Fruit fly (Drosophila melanogaster) whole organism, embryonic: ENCODE measurements around the gene mus201.
A peak's percentile ranks its signal among the peaks of the same experiment; 100 is the strongest.

Source experiments
- Atf3 ChIP-seq: fragments of 200-800 bp; sonication (Bioruptor generic); optimal IDR thresholded peaks from 3 replicates; lab custom pipeline; 2016; ENCODE audit warnings: missing biosample characterization, missing genetic modification characterization
- Awh ChIP-seq: fragments of 200-800 bp; sonication (Bioruptor generic); IDR thresholded peaks from 2 replicates; pipeline ENCODE4, ENCODE4 v1.3.6; 2022; ENCODE audit warnings: missing biosample characterization, missing genetic modification characterization
- Bteb2 ChIP-seq: fragments of 200-800 bp; sonication (Bioruptor generic); optimal IDR thresholded peaks from 2 replicates; lab custom pipeline; 2016; ENCODE audit warnings: missing biosample characterization, missing genetic modification characterization
- CG10267 ChIP-seq: fragments of 200-800 bp; sonication (Bioruptor generic); optimal IDR thresholded peaks from 2 replicates; lab custom pipeline; 2018; ENCODE audit warnings: missing biosample characterization, mild to moderate bottlenecking, missing genetic modification characterization, moderate library complexity
- CG11723 ChIP-seq: fragments of 200-800 bp; sonication (Bioruptor generic); optimal IDR thresholded peaks from 2 replicates; lab custom pipeline; 2017; ENCODE audit warnings: missing biosample characterization, mild to moderate bottlenecking, missing genetic modification characterization
- CG12299 ChIP-seq: fragments of 200-800 bp; sonication (Bioruptor generic); optimal IDR thresholded peaks from 2 replicates; lab custom pipeline; 2018; ENCODE audit warnings: missing biosample characterization, mild to moderate bottlenecking, missing genetic modification characterization
- CG12769 ChIP-seq: fragments of 200-800 bp; sonication (Bioruptor generic); optimal IDR thresholded peaks from 2 replicates; lab custom pipeline; 2019; ENCODE audit warnings: missing biosample characterization, mild to moderate bottlenecking, missing genetic modification characterization, moderate library complexity
- CG13287 ChIP-seq: fragments of 200-800 bp; sonication (Bioruptor generic); IDR thresholded peaks from 2 replicates; pipeline ENCODE4 v1.3.6; 2022; ENCODE audit warnings: missing biosample characterization, missing genetic modification characterization; ENCODE audit not compliant: partially characterized antibody
- CG13624 ChIP-seq: fragments of 200-800 bp; sonication (Bioruptor generic); optimal IDR thresholded peaks from 2 replicates; lab custom pipeline; 2016; ENCODE audit warnings: missing biosample characterization, missing genetic modification characterization
- CG14441 ChIP-seq: fragments of 200-800 bp; sonication (Bioruptor generic); IDR thresholded peaks from 2 replicates; pipeline ENCODE4 v1.3.6; 2022; ENCODE audit warnings: missing biosample characterization, missing genetic modification characterization
- CG15011 ChIP-seq: fragments of 200-800 bp; sonication (Bioruptor generic); optimal IDR thresholded peaks from 3 replicates; lab custom pipeline; 2018; ENCODE audit warnings: missing biosample characterization, mild to moderate bottlenecking, missing genetic modification characterization
- CG15073 ChIP-seq: fragments of 200-800 bp; sonication (Bioruptor generic); optimal IDR thresholded peaks from 2 replicates; lab custom pipeline; 2016; ENCODE audit warnings: missing biosample characterization, missing genetic modification characterization
- CG16815 ChIP-seq: fragments of 200-800 bp; sonication (Bioruptor generic); optimal IDR thresholded peaks from 3 replicates; lab custom pipeline; 2017; ENCODE audit warnings: missing biosample characterization, mild to moderate bottlenecking, missing genetic modification characterization
- CG17385 ChIP-seq: fragments of 200-800 bp; sonication (Bioruptor generic); optimal IDR thresholded peaks from 3 replicates; lab custom pipeline; 2018; ENCODE audit warnings: missing biosample characterization, mild to moderate bottlenecking, missing genetic modification characterization
- CG18764 ChIP-seq: fragments of 200-800 bp; sonication (Bioruptor generic); optimal IDR thresholded peaks from 3 replicates; lab custom pipeline; 2016; ENCODE audit warnings: missing biosample characterization, missing genetic modification characterization
- CG2129 ChIP-seq: fragments of 200-800 bp; sonication (Bioruptor generic); IDR thresholded peaks from 2 replicates; pipeline ENCODE4 v1.3.6; 2022; ENCODE audit warnings: missing biosample characterization, missing genetic modification characterization; ENCODE audit not compliant: partially characterized antibody
- CG32532 ChIP-seq: fragments of 200-800 bp; sonication (Bioruptor generic); IDR thresholded peaks from 2 replicates; pipeline ENCODE4 v1.3.6; 2022; ENCODE audit warnings: missing biosample characterization, missing genetic modification characterization
- CG33557 ChIP-seq: fragments of 200-800 bp; sonication (Bioruptor generic); optimal IDR thresholded peaks from 2 replicates; lab custom pipeline; 2019; ENCODE audit warnings: missing biosample characterization, mild to moderate bottlenecking, missing genetic modification characterization, moderate library complexity
- CG3407 ChIP-seq: fragments of 200-800 bp; sonication (Bioruptor generic); optimal IDR thresholded peaks from 2 replicates; lab custom pipeline; 2018; ENCODE audit warnings: missing biosample characterization, mild to moderate bottlenecking, missing genetic modification characterization
- CG5245 ChIP-seq: fragments of 200-800 bp; sonication (Bioruptor generic); optimal IDR thresholded peaks from 3 replicates; lab custom pipeline; 2016; ENCODE audit warnings: missing biosample characterization, missing genetic modification characterization
- CG7357 ChIP-seq: fragments of 200-800 bp; sonication (Bioruptor generic); IDR thresholded peaks from 3 replicates; pipeline ENCODE4 v1.3.6; 2022; ENCODE audit warnings: missing biosample characterization, missing genetic modification characterization
- CG8089 ChIP-seq: fragments of 200-800 bp; sonication (Bioruptor generic); optimal IDR thresholded peaks from 3 replicates; lab custom pipeline; 2016; ENCODE audit warnings: missing biosample characterization, missing genetic modification characterization
- CG9609 ChIP-seq: fragments of 200-800 bp; sonication (Bioruptor generic); optimal IDR thresholded peaks from 3 replicates; lab custom pipeline; 2016; ENCODE audit warnings: missing biosample characterization, missing genetic modification characterization
- Dip3 ChIP-seq: fragments of 200-800 bp; sonication (Bioruptor generic); optimal IDR thresholded peaks from 3 replicates; lab custom pipeline; 2016; ENCODE audit warnings: missing biosample characterization, missing genetic modification characterization
- Dref ChIP-seq: fragments of 200-800 bp; sonication (Bioruptor generic); IDR thresholded peaks from 2 replicates; pipeline ENCODE4 v1.3.6; 2022; ENCODE audit warnings: missing biosample characterization, missing genetic modification characterization
- H15 ChIP-seq: fragments of 200-800 bp; sonication (Bioruptor generic); IDR thresholded peaks from 3 replicates; pipeline ENCODE4 v1.3.6; 2022; ENCODE audit warnings: missing biosample characterization, missing genetic modification characterization
- NC2α ChIP-seq: fragments of 200-800 bp; sonication (Bioruptor generic); optimal IDR thresholded peaks from 2 replicates; lab custom pipeline; 2016; ENCODE audit warnings: missing biosample characterization, missing genetic modification characterization
- NC2β ChIP-seq: fragments of 200-800 bp; sonication (Bioruptor generic); optimal IDR thresholded peaks from 2 replicates; lab custom pipeline; 2016; ENCODE audit warnings: missing biosample characterization, missing genetic modification characterization
- Rx ChIP-seq: fragments of 200-800 bp; sonication (Bioruptor generic); IDR thresholded peaks from 2 replicates; pipeline ENCODE4 v1.3.6; 2022; ENCODE audit warnings: missing biosample characterization, missing genetic modification characterization
- Side ChIP-seq: fragments of 200-800 bp; sonication (Bioruptor generic); optimal IDR thresholded peaks from 2 replicates; lab custom pipeline; 2016; ENCODE audit warnings: missing biosample characterization, missing genetic modification characterization
- Sry-β ChIP-seq: fragments of 200-800 bp; sonication (Bioruptor generic); optimal IDR thresholded peaks from 2 replicates; lab custom pipeline; 2018; ENCODE audit warnings: missing biosample characterization, mild to moderate bottlenecking, missing genetic modification characterization, moderate library complexity
- TFAM ChIP-seq: fragments of 200-800 bp; sonication (Bioruptor generic); optimal IDR thresholded peaks from 2 replicates; lab custom pipeline; 2017; ENCODE audit warnings: missing biosample characterization, missing genetic modification characterization, inconsistent platforms
- ac ChIP-seq: fragments of 200-800 bp; sonication (Bioruptor generic); optimal IDR thresholded peaks from 3 replicates; lab custom pipeline; 2017; ENCODE audit warnings: missing biosample characterization, mild to moderate bottlenecking, missing genetic modification characterization
- az2 ChIP-seq: fragments of 200-800 bp; sonication (Bioruptor generic); optimal IDR thresholded peaks from 3 replicates; lab custom pipeline; 2016; ENCODE audit warnings: missing biosample characterization, missing genetic modification characterization
- bigmax ChIP-seq: fragments of 200-800 bp; sonication (Bioruptor generic); optimal IDR thresholded peaks from 2 replicates; lab custom pipeline; 2018; ENCODE audit warnings: missing biosample characterization, mild to moderate bottlenecking, missing genetic modification characterization
- br ChIP-seq: fragments of >200 bp; optimal IDR thresholded peaks from 2 replicates; lab custom pipeline; 2017
- eyg ChIP-seq: fragments of 200-800 bp; sonication (Bioruptor generic); optimal IDR thresholded peaks from 3 replicates; lab custom pipeline; 2016; ENCODE audit warnings: missing biosample characterization, missing genetic modification characterization
- ham ChIP-seq: fragments of 200-800 bp; sonication (Bioruptor generic); IDR thresholded peaks from 2 replicates; pipeline ENCODE4 v1.3.6; 2022; ENCODE audit warnings: missing biosample characterization, missing genetic modification characterization
- hbn ChIP-seq: fragments of 200-800 bp; sonication (Bioruptor generic); IDR thresholded peaks from 2 replicates; pipeline ENCODE4 v1.3.6; 2022; ENCODE audit warnings: missing biosample characterization, missing genetic modification characterization; ENCODE audit not compliant: partially characterized antibody
- her ChIP-seq: fragments of 200-800 bp; sonication (Bioruptor generic); optimal IDR thresholded peaks from 2 replicates; lab custom pipeline; 2016; ENCODE audit warnings: missing biosample characterization, missing genetic modification characterization
- hth ChIP-seq: fragments of >200 bp; optimal IDR thresholded peaks from 2 replicates; lab custom pipeline; 2017; ENCODE audit warnings: inconsistent platforms
- klu ChIP-seq: fragments of 200-800 bp; sonication (Bioruptor generic); IDR thresholded peaks from 2 replicates; pipeline ENCODE4 v1.3.6; 2022; ENCODE audit warnings: missing biosample characterization, missing genetic modification characterization
- luna ChIP-seq: fragments of 200-800 bp; sonication (Bioruptor generic); optimal IDR thresholded peaks from 2 replicates; lab custom pipeline; 2016; ENCODE audit warnings: missing biosample characterization, missing genetic modification characterization
- nau ChIP-seq: fragments of 200-800 bp; sonication (Bioruptor generic); optimal IDR thresholded peaks from 3 replicates; lab custom pipeline; 2017; ENCODE audit warnings: missing biosample characterization, mild to moderate bottlenecking, missing genetic modification characterization, missing genetic modification reagents
- nerfin-1 ChIP-seq: fragments of 200-800 bp; sonication (Bioruptor generic); optimal IDR thresholded peaks from 3 replicates; lab custom pipeline; 2019; ENCODE audit warnings: missing biosample characterization, mild to moderate bottlenecking, missing genetic modification characterization, moderate library complexity
- nom ChIP-seq: fragments of 200-800 bp; sonication (Bioruptor generic); optimal IDR thresholded peaks from 2 replicates; lab custom pipeline; 2017; ENCODE audit warnings: missing biosample characterization, missing genetic modification characterization, mild to moderate bottlenecking, moderate library complexity, missing genetic modification reagents
- otp ChIP-seq: fragments of 200-800 bp; sonication (Bioruptor generic); IDR thresholded peaks from 3 replicates; pipeline ENCODE4, ENCODE4 v1.3.6; 2022; ENCODE audit warnings: missing biosample characterization, missing genetic modification characterization
- ranshi ChIP-seq: fragments of 200-800 bp; sonication (Bioruptor generic); IDR thresholded peaks from 2 replicates; pipeline ENCODE4 v1.3.6; 2022; ENCODE audit warnings: missing biosample characterization, missing genetic modification characterization
- ro ChIP-seq: fragments of 200-800 bp; sonication (Bioruptor generic); IDR thresholded peaks from 2 replicates; pipeline ENCODE4 v1.3.6; 2022; ENCODE audit warnings: missing biosample characterization, missing genetic modification characterization
- sna ChIP-seq: fragments of 200-800 bp; sonication (Bioruptor generic); IDR thresholded peaks from 2 replicates; pipeline ENCODE4 v1.3.6; 2022; ENCODE audit warnings: missing biosample characterization, missing genetic modification characterization; ENCODE audit not compliant: partially characterized antibody
- ssp ChIP-seq: fragments of 200-800 bp; sonication (Bioruptor generic); IDR thresholded peaks from 2 replicates; pipeline ENCODE4 v1.3.6; 2022; ENCODE audit warnings: missing biosample characterization, missing genetic modification characterization
- tup ChIP-seq: fragments of 200-800 bp; sonication (Bioruptor generic); optimal IDR thresholded peaks from 2 replicates; lab custom pipeline; 2016; ENCODE audit warnings: missing biosample characterization, mild to moderate bottlenecking, missing genetic modification characterization, moderate library complexity

The mus201 gene

DNA sequence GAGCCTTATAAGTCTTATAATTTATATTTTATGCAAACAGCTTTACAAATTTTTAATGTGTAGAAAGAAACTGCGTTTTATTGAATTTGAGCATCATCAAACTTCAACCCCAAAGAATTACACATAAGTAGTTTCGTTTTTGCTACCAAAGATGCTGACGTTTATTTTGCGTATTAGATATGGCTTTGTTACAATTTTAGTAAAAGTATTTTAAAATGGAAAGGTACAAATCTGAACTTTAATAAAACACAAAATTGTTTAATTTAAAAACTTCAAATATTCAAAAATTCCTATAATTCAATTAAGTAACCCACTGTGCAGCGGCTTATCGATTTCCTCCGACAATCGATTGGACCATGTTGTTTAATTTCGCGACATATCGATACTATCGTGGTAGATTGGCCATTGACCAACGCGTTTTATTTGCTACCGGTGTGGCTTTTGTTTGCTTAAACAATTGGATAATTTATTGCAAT lies 26.2 kb downstream of the mus201 start, which contains the start of gene prg (continued):
- TF ChIP-seq CG13624 (GFP tag; lab: Kevin White, UChicago) (peak; percentile 66), CG8089 (GFP tag; lab: Kevin White, UChicago) (peak; percentile 35), nerfin-1 (tag; lab: Kevin White, UChicago) (peak; percentile 7), az2 (peak; percentile 54), CG17385 (GFP tag; lab: Kevin White, UChicago) (peak; percentile 66), NC2α (peak; percentile 42), CG3407 (peak; percentile 3), tup (GFP tag; lab: Kevin White, UChicago) (peak; percentile 16), luna (GFP tag; lab: Kevin White, UChicago) (peak; percentile 49), CG2129 (GFP tag; lab: Robert Waterston, UW) (peak; percentile 88), ac (GFP tag; lab: Kevin White, UChicago) (no peak), ssp (GFP tag; lab: Robert Waterston, UW) (no peak), ro (GFP tag; lab: Robert Waterston, UW) (no peak), hth (lab: Kevin White, UChicago) (no peak), NC2β (GFP tag; lab: Kevin White, UChicago) (peak; percentile 2), CG33557 (GFP tag; lab: Kevin White, UChicago) (no peak), CG9609 (GFP tag; lab: Kevin White, UChicago) (peak; percentile 9), CG12769 (tag; lab: Kevin White, UChicago) (peak; percentile 28), Dref (peak; percentile 95), CG16815 (GFP tag; lab: Kevin White, UChicago) (peak; percentile 8), eyg (GFP tag; lab: Kevin White, UChicago) (peak; percentile 52), ranshi (GFP tag; lab: Robert Waterston, UW) (peak; percentile 59), TFAM (GFP tag; lab: Kevin White, UChicago) (no peak), CG13287 (peak; percentile 98), Bteb2 (peak; percentile 72), Rx (GFP tag; lab: Robert Waterston, UW) (no peak), CG5245 (GFP tag; lab: Kevin White, UChicago) (peak; percentile 23), CG15073 (GFP tag; lab: Kevin White, UChicago) (no peak), CG10267 (tag; lab: Kevin White, UChicago) (peak; percentile 71), CG32532 (GFP tag; lab: Robert Waterston, UW) (peak; percentile 53; the same call in 1 of the 2 replicates), otp (GFP tag; lab: Robert Waterston, UW) (peak; percentile 45; the same call in 1 of the 3 replicates), CG18764 (GFP tag; lab: Kevin White, UChicago) (peak; percentile 16), CG14441 (GFP tag; lab: Robert Waterston, UW) (peak; percentile 48; the same call in 1 of the 2 replicates), klu (GFP tag; lab: Robert Waterston, UW) (no peak), CG7357 (GFP tag; lab: Robert Waterston, UW) (no peak), H15 (peak; percentile 49; the same call in 1 of the 3 replicates), ham (GFP tag; lab: Robert Waterston, UW) (no peak), Atf3 (GFP tag; lab: Kevin White, UChicago) (peak; percentile 24), sna (GFP tag; lab: Robert Waterston, UW) (peak; percentile 96), Dip3 (GFP tag; lab: Kevin White, UChicago) (peak; percentile 39), her (GFP tag; lab: Kevin White, UChicago) (peak; percentile 65), bigmax (GFP tag; lab: Kevin White, UChicago) (no peak), Awh (GFP tag; lab: Robert Waterston, UW) (0 out of 2 replicates have a peak, but pooled peaks have one; percentile 21), CG12299 (peak; percentile 50), Sry-β (GFP tag; lab: Kevin White, UChicago) (no peak), br (no peak), Side (GFP tag; lab: Kevin White, UChicago) (peak; percentile 65), hbn (GFP tag; lab: Robert Waterston, UW) (peak; percentile 98), CG11723 (GFP tag; lab: Kevin White, UChicago) (peak; percentile 21), nom (GFP tag; lab: Kevin White, UChicago) (no peak), CG15011 (GFP tag; lab: Kevin White, UChicago) (peak; percentile 44), nau (GFP tag; lab: Kevin White, UChicago) (no peak)
